Fruit fly (Drosophila melanogaster): Measurements from ENCODE around the gene wnd.

The wnd gene

DNA sequence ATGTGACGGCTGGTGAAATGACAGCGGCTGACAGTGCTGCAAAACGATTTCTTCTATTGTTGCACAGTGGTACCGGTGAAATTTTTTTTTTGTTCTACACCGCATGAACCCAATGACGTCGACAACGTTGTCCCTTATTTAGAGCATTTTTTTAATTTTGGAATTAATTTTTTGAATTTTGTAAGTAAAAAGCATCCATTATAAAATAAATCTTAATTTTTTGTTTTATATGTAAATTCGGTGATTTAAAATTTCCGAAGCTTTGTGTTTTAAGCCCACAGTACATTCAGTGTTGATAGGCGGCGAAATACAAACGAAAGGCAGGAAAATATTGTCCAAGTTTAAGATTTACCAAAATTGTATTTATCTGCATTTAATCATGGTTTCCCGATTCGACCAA lies 23.4 kb downstream of the wnd start, which contains the start of the genes Lon and PIG-F (continued):
- peak; percentile 99 for TF ChIP-seq Fer3 (tag; optimal IDR thresholded peaks at IDR 0.05)
- no peak for TF ChIP-seq yki (optimal IDR thresholded peaks at IDR 0.05)
- peak; percentile 94 for TF ChIP-seq CG15514 (GFP tag; optimal IDR thresholded peaks at IDR 0.05)
- peak; percentile 99 for TF ChIP-seq Hmr (GFP tag; optimal IDR thresholded peaks at IDR 0.05)
- peak; percentile 95 for TF ChIP-seq CG17612 (GFP tag; IDR thresholded peaks at IDR 0.05)
- peak; percentile 74 for TF ChIP-seq CG16813 (GFP tag; IDR thresholded peaks at IDR 0.05; ENCODE audit: partially characterized antibody)
- peak; percentile 77 for TF ChIP-seq pfk (GFP tag; optimal IDR thresholded peaks at IDR 0.05)
- TF ChIP-seq Opbp (GFP tag; IDR thresholded peaks at IDR 0.05; ENCODE audit: partially characterized antibody), result no peak
- TF ChIP-seq Trl (optimal IDR thresholded peaks at IDR 0.05), result no peak
- peak; percentile 98 for TF ChIP-seq Trl (GFP tag; optimal IDR thresholded peaks at IDR 0.05)
- TF ChIP-seq CG8290 (GFP tag; optimal IDR thresholded peaks at IDR 0.05), result peak; percentile 99
- TF ChIP-seq CG8290 (tag; optimal IDR thresholded peaks at IDR 0.05), result peak in 1 of 2 experiments; percentile 98
- TF ChIP-seq Nf-YB (GFP tag; optimal IDR thresholded peaks at IDR 0.05), result peak; percentile 90
- TF ChIP-seq ken (GFP tag; IDR thresholded peaks at IDR 0.05), result peak; percentile 98
- peak; percentile 98 for TF ChIP-seq CG11504 (tag; optimal IDR thresholded peaks at IDR 0.05)
- TF ChIP-seq Aef1 (GFP tag; IDR thresholded peaks at IDR 0.05), result peak; percentile 99
- TF ChIP-seq so (GFP tag; IDR thresholded peaks at IDR 0.05), result peak; percentile 98
- peak; percentile 96 for TF ChIP-seq Mes4 (GFP tag; optimal IDR thresholded peaks at IDR 0.05)
- TF ChIP-seq Bdp1 (GFP tag; optimal IDR thresholded peaks at IDR 0.05), result peak; percentile 93
- peak; percentile 98 for TF ChIP-seq H15 (GFP tag; IDR thresholded peaks at IDR 0.05)
- peak; percentile 99 for TF ChIP-seq ac (GFP tag; optimal IDR thresholded peaks at IDR 0.05)
- TF ChIP-seq mirr (GFP tag; optimal IDR thresholded peaks at IDR 0.05), result peak; percentile 95
- TF ChIP-seq Bgb (GFP tag; IDR thresholded peaks at IDR 0.05; ENCODE audit: partially characterized antibody), result peak; percentile 63
- peak; percentile 100 for TF ChIP-seq CG4617 (GFP tag; optimal IDR thresholded peaks at IDR 0.05; ENCODE audit: borderline replicate concordance)
- no peak for TF ChIP-seq Hr39 (optimal IDR thresholded peaks at IDR 0.05)
- TF ChIP-seq stc (GFP tag; IDR thresholded peaks at IDR 0.05), result peak; percentile 98
- TF ChIP-seq Xrp1 (GFP tag; IDR thresholded peaks at IDR 0.05), result peak; percentile 99
- peak; percentile 65 for TF ChIP-seq Sin3A (optimal IDR thresholded peaks at IDR 0.05)
- peak; percentile 92 for TF ChIP-seq bowl (GFP tag; IDR thresholded peaks at IDR 0.05)
- TF ChIP-seq CrebB (tag; optimal IDR thresholded peaks at IDR 0.05), result peak; percentile 95
- no peak for TF ChIP-seq pan (optimal IDR thresholded peaks at IDR 0.05)
- peak in 1 of 2 experiments; percentile 99 for TF ChIP-seq pan (GFP tag; optimal IDR thresholded peaks at IDR 0.05 in 1 of 2, IDR thresholded peaks at IDR 0.05 in 1 of 2)
- peak; percentile 97 for TF ChIP-seq Hmx (GFP tag; optimal IDR thresholded peaks at IDR 0.05)
- TF ChIP-seq CG4820 (GFP tag; optimal IDR thresholded peaks at IDR 0.05), result peak; percentile 99
- peak; percentile 99 for TF ChIP-seq PHDP (tag; optimal IDR thresholded peaks at IDR 0.05)
- peak; percentile 98 for TF ChIP-seq Rx (GFP tag; IDR thresholded peaks at IDR 0.05)
- TF ChIP-seq org-1 (GFP tag; optimal IDR thresholded peaks at IDR 0.05), result peak; percentile 98
- TF ChIP-seq Sox102F (GFP tag; optimal IDR thresholded peaks at IDR 0.05), result peak; percentile 99
- peak; percentile 13; the same call in 1 of the 2 replicates for TF ChIP-seq ato (GFP tag; IDR thresholded peaks at IDR 0.05; ENCODE audit: partially characterized antibody)
- TF ChIP-seq CG14441 (GFP tag; IDR thresholded peaks at IDR 0.05), result peak; percentile 98
- peak; percentile 98 for TF ChIP-seq Drgx (GFP tag; IDR thresholded peaks at IDR 0.05)
- peak; percentile 95 for TF ChIP-seq fd64A (GFP tag; optimal IDR thresholded peaks at IDR 0.05)
- TF ChIP-seq gce (GFP tag; IDR thresholded peaks at IDR 0.05), result peak; percentile 95
- TF ChIP-seq MBD-R2 (GFP tag; IDR thresholded peaks at IDR 0.05), result peak; percentile 99
- peak; percentile 98 for TF ChIP-seq ATbp (GFP tag; optimal IDR thresholded peaks at IDR 0.05)
- TF ChIP-seq crol (GFP tag; IDR thresholded peaks at IDR 0.05), result peak; percentile 69
- TF ChIP-seq CG32772 (GFP tag; IDR thresholded peaks at IDR 0.05), result peak; percentile 98
- peak; percentile 95 for TF ChIP-seq CG2199 (GFP tag; IDR thresholded peaks at IDR 0.05)
- TF ChIP-seq lilli (GFP tag; optimal IDR thresholded peaks at IDR 0.05), result peak; percentile 99
- peak; percentile 99 for TF ChIP-seq CG9817 (tag; optimal IDR thresholded peaks at IDR 0.05)
- peak; percentile 63; the same call in 1 of the 3 replicates for TF ChIP-seq hb (GFP tag; IDR thresholded peaks at IDR 0.05; ENCODE audit: partially characterized antibody)
- TF ChIP-seq CG14965 (GFP tag; optimal IDR thresholded peaks at IDR 0.05; ENCODE audit: borderline replicate concordance), result peak; percentile 70
- peak; percentile 79 for TF ChIP-seq Dip2 (GFP tag; IDR thresholded peaks at IDR 0.05)

Data from whole organism, embryonic.